Fruit fly (Drosophila melanogaster) whole organism, prepupa: Measurements from ENCODE around the gene CG15822.

Experiments used
- Blimp-1 ChIP-seq: fragments of 200-800 bp; sonication (Bioruptor generic); optimal IDR thresholded peaks from 3 replicates; lab custom pipeline; 2017; ENCODE audit warnings: missing biosample characterization, missing genetic modification characterization, mild to moderate bottlenecking, moderate library complexity, missing genetic modification reagents
- CG10631 ChIP-seq: fragments of 200-800 bp; sonication (Bioruptor generic); optimal IDR thresholded peaks from 2 replicates; lab custom pipeline; 2016; ENCODE audit warnings: missing biosample characterization, missing genetic modification characterization
- CG11294 ChIP-seq: fragments of 200-800 bp; sonication (Bioruptor generic); IDR thresholded peaks from 2 replicates; pipeline ENCODE4 v1.3.6; 2022; ENCODE audit warnings: missing biosample characterization, missing genetic modification characterization
- CG11902 ChIP-seq: fragments of 200-800 bp; sonication (Bioruptor generic); optimal IDR thresholded peaks from 3 replicates; lab custom pipeline; 2016; ENCODE audit warnings: missing biosample characterization, missing genetic modification characterization
- CG15336 ChIP-seq: fragments of 200-800 bp; sonication (Bioruptor generic); IDR thresholded peaks from 2 replicates; pipeline ENCODE4 v1.3.6; 2022; ENCODE audit warnings: missing biosample characterization, missing genetic modification characterization
- CG1621 ChIP-seq: fragments of 200-800 bp; sonication (Bioruptor generic); optimal IDR thresholded peaks from 3 replicates; lab custom pipeline; 2018; ENCODE audit warnings: missing biosample characterization, mild to moderate bottlenecking, missing genetic modification characterization
- CG16779 ChIP-seq: fragments of 200-800 bp; sonication (Bioruptor generic); optimal IDR thresholded peaks from 3 replicates; lab custom pipeline; 2017; ENCODE audit warnings: missing biosample characterization, mild to moderate bottlenecking, missing genetic modification characterization
- CG3032 ChIP-seq: fragments of 200-800 bp; optimal IDR thresholded peaks from 2 replicates; lab custom pipeline; 2019; ENCODE audit warnings: missing biosample characterization, mild to moderate bottlenecking, missing genetic modification characterization, moderate library complexity
- CG31627 ChIP-seq: fragments of 200-800 bp; sonication (Bioruptor generic); optimal IDR thresholded peaks from 3 replicates; lab custom pipeline; 2016; ENCODE audit warnings: missing biosample characterization, missing genetic modification characterization
- CG32006 ChIP-seq: fragments of 200-800 bp; sonication (Bioruptor generic); optimal IDR thresholded peaks from 3 replicates; lab custom pipeline; 2017; ENCODE audit warnings: missing biosample characterization, mild to moderate bottlenecking, missing genetic modification characterization
- CG34406 ChIP-seq: fragments of 200-800 bp; sonication (Bioruptor generic); optimal IDR thresholded peaks from 3 replicates; lab custom pipeline; 2016; ENCODE audit warnings: missing biosample characterization, missing genetic modification characterization
- CG3919 ChIP-seq: fragments of 200-800 bp; sonication (Bioruptor generic); optimal IDR thresholded peaks from 3 replicates; lab custom pipeline; 2016; ENCODE audit warnings: missing biosample characterization, missing genetic modification characterization
- CG4318 ChIP-seq: fragments of 200-800 bp; sonication (Bioruptor generic); optimal IDR thresholded peaks from 3 replicates; lab custom pipeline; 2017; ENCODE audit warnings: missing biosample characterization, mild to moderate bottlenecking, missing genetic modification characterization
- CG6163 ChIP-seq: fragments of 200-800 bp; sonication (Bioruptor generic); IDR thresholded peaks from 3 replicates; pipeline ENCODE4 v1.3.6; 2022; ENCODE audit warnings: missing biosample characterization, missing genetic modification characterization
- CG6276 ChIP-seq: fragments of 200-800 bp; sonication (Bioruptor generic); optimal IDR thresholded peaks from 2 replicates; lab custom pipeline; 2017; ENCODE audit warnings: missing biosample characterization, mild to moderate bottlenecking, missing genetic modification characterization
- CG6792 ChIP-seq: fragments of 200-800 bp; sonication (Bioruptor generic); optimal IDR thresholded peaks from 3 replicates; lab custom pipeline; 2016; ENCODE audit warnings: missing biosample characterization, missing genetic modification characterization
- CG6808 ChIP-seq: fragments of 200-800 bp; sonication (Bioruptor generic); optimal IDR thresholded peaks from 3 replicates; lab custom pipeline; 2017; ENCODE audit warnings: missing biosample characterization, missing genetic modification characterization, mild to moderate bottlenecking, moderate library complexity, missing genetic modification reagents
- CG6854 ChIP-seq: fragments of 200-800 bp; sonication (Bioruptor generic); optimal IDR thresholded peaks from 2 replicates; lab custom pipeline; 2017; ENCODE audit warnings: missing biosample characterization, mild to moderate bottlenecking, missing genetic modification characterization
- CG7368 ChIP-seq: fragments of 200-800 bp; sonication (Bioruptor generic); optimal IDR thresholded peaks from 3 replicates; lab custom pipeline; 2016; ENCODE audit warnings: missing biosample characterization, missing genetic modification characterization
- CG8319 ChIP-seq: fragments of 200-800 bp; sonication (Bioruptor generic); optimal IDR thresholded peaks from 3 replicates; lab custom pipeline; 2016; ENCODE audit warnings: missing biosample characterization, missing genetic modification characterization
- CG8632 ChIP-seq: fragments of 200-800 bp; sonication (Bioruptor generic); optimal IDR thresholded peaks from 3 replicates; lab custom pipeline; 2016; ENCODE audit warnings: missing biosample characterization, missing genetic modification characterization
- CG9139 ChIP-seq: fragments of 200-800 bp; sonication (Bioruptor generic); optimal IDR thresholded peaks from 3 replicates; lab custom pipeline; 2017; ENCODE audit warnings: missing biosample characterization, mild to moderate bottlenecking, missing genetic modification characterization
- Eip75B ChIP-seq: fragments of 200-800 bp; sonication (Bioruptor generic); optimal IDR thresholded peaks from 3 replicates; lab custom pipeline; 2016; ENCODE audit warnings: missing biosample characterization, missing genetic modification characterization
- Eip93F ChIP-seq: fragments of 200-800 bp; sonication (Bioruptor generic); optimal IDR thresholded peaks from 2 replicates; lab custom pipeline; 2016; ENCODE audit warnings: missing biosample characterization, mild to moderate bottlenecking, missing genetic modification characterization
- Ets21C ChIP-seq: fragments of 200-800 bp; sonication (Bioruptor generic); optimal IDR thresholded peaks from 3 replicates; lab custom pipeline; 2016; ENCODE audit warnings: missing biosample characterization, missing genetic modification characterization
- Ets96B ChIP-seq: fragments of 200-800 bp; optimal IDR thresholded peaks from 2 replicates; lab custom pipeline; 2019; ENCODE audit warnings: missing biosample characterization, mild to moderate bottlenecking, missing genetic modification characterization, moderate library complexity
- Gug ChIP-seq: fragments of 200-800 bp; sonication (Bioruptor generic); IDR thresholded peaks from 2 replicates; pipeline ENCODE4 v1.3.6; 2022; ENCODE audit warnings: missing biosample characterization, missing genetic modification characterization
- Hr38 ChIP-seq: sonication (Bioruptor generic); optimal IDR thresholded peaks from 2 replicates; lab custom pipeline; 2016; ENCODE audit warnings: missing biosample characterization, missing genetic modification characterization
- Hr39 ChIP-seq: fragments of 200-800 bp; sonication (Bioruptor generic); optimal IDR thresholded peaks from 2 replicates; lab custom pipeline; 2016; ENCODE audit warnings: missing biosample characterization, missing genetic modification characterization
- Lpt ChIP-seq: fragments of 200-800 bp; sonication (Bioruptor generic); optimal IDR thresholded peaks from 3 replicates; lab custom pipeline; 2016; ENCODE audit warnings: missing biosample characterization, missing genetic modification characterization
- Met ChIP-seq: fragments of 200-800 bp; sonication (Bioruptor generic); optimal IDR thresholded peaks from 3 replicates; lab custom pipeline; 2016; ENCODE audit warnings: missing biosample characterization, missing genetic modification characterization
- Smox ChIP-seq: fragments of 200-800 bp; sonication (Bioruptor generic); optimal IDR thresholded peaks from 3 replicates; lab custom pipeline; 2016; ENCODE audit warnings: missing biosample characterization, missing genetic modification characterization
- Sox102F ChIP-seq: fragments of 200-800 bp; sonication (Bioruptor generic); optimal IDR thresholded peaks from 2 replicates; lab custom pipeline; 2016; ENCODE audit warnings: missing biosample characterization, mild to moderate bottlenecking, missing genetic modification characterization
- Sox14 ChIP-seq: fragments of 200-800 bp; sonication (Bioruptor generic); optimal IDR thresholded peaks from 3 replicates; lab custom pipeline; 2016; ENCODE audit warnings: missing biosample characterization, missing genetic modification characterization
- Sox15 ChIP-seq: fragments of 200-800 bp; sonication (Bioruptor generic); optimal IDR thresholded peaks from 3 replicates; lab custom pipeline; 2016; ENCODE audit warnings: missing biosample characterization, missing genetic modification characterization
- achi ChIP-seq: fragments of 200-800 bp; sonication (Bioruptor generic); optimal IDR thresholded peaks from 3 replicates; lab custom pipeline; 2016; ENCODE audit warnings: missing biosample characterization, missing genetic modification characterization
- acj6 ChIP-seq: fragments of 200-800 bp; sonication (Bioruptor generic); optimal IDR thresholded peaks from 3 replicates; lab custom pipeline; 2016; ENCODE audit warnings: missing biosample characterization, missing genetic modification characterization
- cyc ChIP-seq: fragments of 200-800 bp; sonication (Bioruptor generic); optimal IDR thresholded peaks from 3 replicates; lab custom pipeline; 2016; ENCODE audit warnings: missing biosample characterization, missing genetic modification characterization
- dac ChIP-seq: fragments of 200-800 bp; sonication (Bioruptor generic); optimal IDR thresholded peaks from 2 replicates; lab custom pipeline; 2017; ENCODE audit warnings: missing biosample characterization, mild to moderate bottlenecking, missing genetic modification characterization
- eg ChIP-seq: fragments of 200-800 bp; sonication (Bioruptor generic); IDR thresholded peaks from 3 replicates; pipeline ENCODE4 v1.3.6; 2022; ENCODE audit warnings: missing biosample characterization, missing genetic modification characterization
- esn ChIP-seq: fragments of 200-800 bp; sonication (Bioruptor generic); optimal IDR thresholded peaks from 2 replicates; lab custom pipeline; 2016; ENCODE audit warnings: missing biosample characterization, mild to moderate bottlenecking, missing genetic modification characterization, moderate library complexity
- fd59A ChIP-seq: fragments of 200-800 bp; sonication (Bioruptor generic); optimal IDR thresholded peaks from 2 replicates; lab custom pipeline; 2017; ENCODE audit warnings: missing biosample characterization, mild to moderate bottlenecking, missing genetic modification characterization, missing genetic modification reagents
- fkh ChIP-seq: fragments of 200-800 bp; sonication (Bioruptor generic); optimal IDR thresholded peaks from 3 replicates; lab custom pipeline; 2017; ENCODE audit warnings: missing biosample characterization, mild to moderate bottlenecking, missing genetic modification characterization, moderate library complexity
- lz ChIP-seq: fragments of 200-800 bp; sonication (Bioruptor generic); optimal IDR thresholded peaks from 3 replicates; lab custom pipeline; 2016; ENCODE audit warnings: missing biosample characterization, missing genetic modification characterization
- net ChIP-seq: fragments of 200-800 bp; sonication (Bioruptor generic); optimal IDR thresholded peaks from 3 replicates; lab custom pipeline; 2016; ENCODE audit warnings: missing biosample characterization, missing genetic modification characterization
- pdm3 ChIP-seq: fragments of 200-800 bp; sonication (Bioruptor generic); optimal IDR thresholded peaks from 3 replicates; lab custom pipeline; 2016; ENCODE audit warnings: missing biosample characterization, missing genetic modification characterization
- salr ChIP-seq, 2 experiments: fragments of 200-800 bp; sonication (Bioruptor generic); optimal IDR thresholded peaks; 3 replicates each; lab custom pipeline; 2016 to 2018; ENCODE audit warnings: missing biosample characterization in 2 of 2, missing genetic modification characterization in 2 of 2, mild to moderate bottlenecking in 1 of 2
- spab ChIP-seq: fragments of 200-800 bp; sonication (Bioruptor generic); optimal IDR thresholded peaks from 2 replicates; lab custom pipeline; 2017; ENCODE audit warnings: missing biosample characterization, mild to moderate bottlenecking, missing genetic modification characterization, missing genetic modification reagents
- svp ChIP-seq: fragments of 200-800 bp; sonication (Bioruptor generic); peaks from one replicate; lab custom pipeline; 2016; ENCODE audit warnings: missing biosample characterization, missing genetic modification characterization
- vri ChIP-seq: fragments of 200-800 bp; sonication (Bioruptor generic); optimal IDR thresholded peaks from 3 replicates; lab custom pipeline; 2016; ENCODE audit warnings: missing biosample characterization, mild to moderate bottlenecking, missing genetic modification characterization

Gene CG15822

dm6 chr3L:2164805-2165204, 1.1 kb upstream of the CG15822 start (continued):
- TF ChIP-seq eg, result peak; percentile 51; the same call in 1 of the 3 replicates

- peak; percentile 91 for TF ChIP-seq CG8632 (GFP tag; lab: Kevin White, UChicago)
- TF ChIP-seq cyc, result peak; percentile 97
- peak; percentile 94 for TF ChIP-seq Met (GFP tag; lab: Kevin White, UChicago)
- TF ChIP-seq CG6163 (GFP tag; lab: Robert Waterston, UW), result peak; percentile 94
- TF ChIP-seq CG3919 (GFP tag; lab: Kevin White, UChicago), result peak; percentile 95
- peak; percentile 88 for TF ChIP-seq pdm3
- peak; percentile 81 for TF ChIP-seq Sox15 (GFP tag; lab: Kevin White, UChicago)
- TF ChIP-seq acj6 (GFP tag; lab: Kevin White, UChicago), result peak; percentile 88
- TF ChIP-seq spab (GFP tag; lab: Kevin White, UChicago), result peak; percentile 94
- peak; percentile 83 for TF ChIP-seq Blimp-1 (GFP tag; lab: Kevin White, UChicago)
- peak; percentile 38; the same call in 1 of the 2 replicates for TF ChIP-seq CG11294 (GFP tag; lab: Robert Waterston, UW)
- peak; percentile 89 for TF ChIP-seq CG3032
- TF ChIP-seq CG9139 (GFP tag; lab: Kevin White, UChicago), result peak; percentile 85
- TF ChIP-seq CG15336 (GFP tag; lab: Robert Waterston, UW), result peak; percentile 68
- TF ChIP-seq dac (GFP tag; lab: Kevin White, UChicago), result no peak
- no peak for TF ChIP-seq fkh (GFP tag; lab: Kevin White, UChicago)
- peak; percentile 89 for TF ChIP-seq CG6792 (GFP tag; lab: Kevin White, UChicago)
- peak; percentile 94 for TF ChIP-seq Eip75B (GFP tag; lab: Kevin White, UChicago)
- peak; percentile 57 to 76 for TF ChIP-seq salr (GFP tag; optimal IDR thresholded peaks at IDR 0.05; lab: Kevin White, UChicago)
- peak; percentile 92 for TF ChIP-seq Sox102F (GFP tag; lab: Kevin White, UChicago)
- TF ChIP-seq CG16779, result peak; percentile 55
- peak; percentile 25 for TF ChIP-seq Lpt (GFP tag; lab: Kevin White, UChicago)
- TF ChIP-seq net (GFP tag; lab: Kevin White, UChicago), result peak; percentile 80
- peak; percentile 90 for TF ChIP-seq CG11902 (GFP tag; lab: Kevin White, UChicago)
- no peak for TF ChIP-seq CG4318 (GFP tag; lab: Kevin White, UChicago)
- TF ChIP-seq Ets21C (GFP tag; lab: Kevin White, UChicago), result peak; percentile 85
- TF ChIP-seq eg, result peak; percentile 22; the same call in 1 of the 3 replicates
- peak; percentile 86 for TF ChIP-seq CG6854 (GFP tag; lab: Kevin White, UChicago)
- TF ChIP-seq CG6808, result peak; percentile 91
- peak; percentile 83 for TF ChIP-seq CG10631
- peak; percentile 52 for TF ChIP-seq CG32006 (GFP tag; lab: Kevin White, UChicago)
- TF ChIP-seq Gug, result peak; percentile 43; the same call in 1 of the 2 replicates
- TF ChIP-seq fd59A, result peak; percentile 81
- peak; percentile 93 for TF ChIP-seq CG7368 (GFP tag; lab: Kevin White, UChicago)
- peak; percentile 93 for TF ChIP-seq Smox (GFP tag; lab: Kevin White, UChicago)
- TF ChIP-seq svp (GFP tag; lab: Kevin White, UChicago), result peak; percentile 96
- TF ChIP-seq vri (GFP tag; lab: Kevin White, UChicago), result peak; percentile 87
- TF ChIP-seq Hr38, result no peak
- peak; percentile 97 for TF ChIP-seq Ets96B (tag; lab: Kevin White, UChicago)
- TF ChIP-seq CG31627 (GFP tag; lab: Kevin White, UChicago), result peak; percentile 91
- peak; percentile 90 for TF ChIP-seq lz
- no peak for TF ChIP-seq CG6276
- peak; percentile 85 for TF ChIP-seq Eip93F (GFP tag; lab: Kevin White, UChicago)
- peak; percentile 88 for TF ChIP-seq CG34406
- peak; percentile 93 for TF ChIP-seq Hr39 (GFP tag; lab: Kevin White, UChicago)
- TF ChIP-seq achi (GFP tag; lab: Kevin White, UChicago), result peak; percentile 85
- peak; percentile 86 for TF ChIP-seq CG8319
- peak; percentile 82 for TF ChIP-seq CG1621 (tag; lab: Kevin White, UChicago)
- TF ChIP-seq esn, result peak; percentile 94
- TF ChIP-seq Sox14 (GFP tag; lab: Kevin White, UChicago), result peak; percentile 86
These were observed 421 bp upstream of the CG15822 start for dm6 chr3L:2164031-2164537.
